Worm (Caenorhabditis elegans): ENCODE measurements around the gene K04C2.3.

The K04C2.3 gene

ce11 chrIII:6871668-6872067, 1.2 kb upstream of the K04C2.3 start (continued):
- TF ChIP-seq aha-1 (tag) (peak; percentile 92), T26A8.4 (GFP tag; IDR thresholded peaks at IDR 0.05) (0 out of 2 replicates have a peak, but pooled peaks have one; percentile 49), lsy-2 (tag; optimal IDR thresholded peaks at IDR 0.05) (peak in 1 of 2 experiments; percentile 31), dmd-6 (GFP tag; IDR thresholded peaks at IDR 0.05) (no peak; the same call in 1 of the 2 replicates), zfp-2 (tag; optimal IDR thresholded peaks at IDR 0.05) (no peak), ctbp-1 (GFP tag; IDR thresholded peaks at IDR 0.05) (peak; percentile 16; the same call in 1 of the 2 replicates)

- TF ChIP-seq daf-16 (GFP tag; optimal IDR thresholded peaks at IDR 0.05): peak in 1 of 2 experiments; percentile 44
- no peak for TF ChIP-seq daf-16 (tag; optimal IDR thresholded peaks at IDR 0.05)
- TF ChIP-seq dmd-6 (GFP tag; IDR thresholded peaks at IDR 0.05): no peak
- no peak for TF ChIP-seq attf-4 (tag; optimal IDR thresholded peaks at IDR 0.05)
- TF ChIP-seq mxl-3 (GFP tag; optimal IDR thresholded peaks at IDR 0.05): no peak
- TF ChIP-seq snpc-4 (tag; optimal IDR thresholded peaks at IDR 0.05): no peak
- TF ChIP-seq zag-1 (tag; optimal IDR thresholded peaks at IDR 0.05): no peak
- no peak for TF ChIP-seq arid-1 (GFP tag; conservative IDR thresholded peaks at IDR 0.05)
- TF ChIP-seq ztf-11 (tag; optimal IDR thresholded peaks at IDR 0.05): no peak
- TF ChIP-seq dve-1 (tag; optimal IDR thresholded peaks at IDR 0.05; ENCODE audit: insufficient read depth): no peak
- no peak for TF ChIP-seq aha-1 (tag)
- no peak for TF ChIP-seq nhr-6 (tag; optimal IDR thresholded peaks at IDR 0.05)
- TF ChIP-seq pqm-1 (tag; optimal IDR thresholded peaks at IDR 0.05): no peak
- TF ChIP-seq set-16 (GFP tag; IDR thresholded peaks at IDR 0.05): no peak
- no peak for TF ChIP-seq zip-2 (tag; optimal IDR thresholded peaks at IDR 0.05)
- TF ChIP-seq unc-39 (tag; optimal IDR thresholded peaks at IDR 0.05): no peak
- no peak for TF ChIP-seq skn-1 (tag; optimal IDR thresholded peaks at IDR 0.05)
- TF ChIP-seq T26A8.4 (GFP tag; IDR thresholded peaks at IDR 0.05): no peak; the same call in 1 of the 2 replicates
- TF ChIP-seq lim-7 (GFP tag; IDR thresholded peaks at IDR 0.05): no peak
- no peak for TF ChIP-seq nhr-76 (tag; optimal IDR thresholded peaks at IDR 0.05)
- TF ChIP-seq hif-1 (tag; optimal IDR thresholded peaks at IDR 0.05): peak in 1 of 2 experiments; percentile 36
- TF ChIP-seq mep-1 (tag; optimal IDR thresholded peaks at IDR 0.05): peak; percentile 48
- no peak for TF ChIP-seq F49E8.2 (tag; optimal IDR thresholded peaks at IDR 0.05; ENCODE audit: borderline replicate concordance)
- no peak for TF ChIP-seq egl-27 (tag; optimal IDR thresholded peaks at IDR 0.05)
- TF ChIP-seq jun-1 (tag; optimal IDR thresholded peaks at IDR 0.05): no peak
- TF ChIP-seq hlh-11 (tag; optimal IDR thresholded peaks at IDR 0.05): no peak
- TF ChIP-seq nhr-102 (tag; optimal IDR thresholded peaks at IDR 0.05): no peak
- no peak for TF ChIP-seq rbr-2 (tag; optimal IDR thresholded peaks at IDR 0.05)
- TF ChIP-seq aly-2 (tag; optimal IDR thresholded peaks at IDR 0.05): no peak
- no peak for TF ChIP-seq saeg-2 (GFP tag; IDR thresholded peaks at IDR 0.05)
- TF ChIP-seq F37D6.2 (tag; optimal IDR thresholded peaks at IDR 0.05): peak; percentile 10
- peak; percentile 1 for TF ChIP-seq ama-1 (optimal IDR thresholded peaks at IDR 0.05)
- TF ChIP-seq F44E2.7 (GFP tag; IDR thresholded peaks at IDR 0.05): no peak
- TF ChIP-seq mdl-1 (tag; optimal IDR thresholded peaks at IDR 0.05): no peak
- no peak for TF ChIP-seq dmd-9 (GFP tag; IDR thresholded peaks at IDR 0.05)
- no peak for TF ChIP-seq php-3 (GFP tag; IDR thresholded peaks at IDR 0.05)
- peak; percentile 32 for TF ChIP-seq nhr-11 (tag; optimal IDR thresholded peaks at IDR 0.05)
- TF ChIP-seq ZK337.2 (GFP tag; IDR thresholded peaks at IDR 0.05): 0 out of 2 replicates have a peak, but pooled peaks have one; percentile 12
- TF ChIP-seq lsy-2 (tag; optimal IDR thresholded peaks at IDR 0.05): peak; percentile 5 to 64
- TF ChIP-seq egl-43 (GFP tag; IDR thresholded peaks at IDR 0.05): no peak
- no peak for TF ChIP-seq spr-3 (GFP tag; optimal IDR thresholded peaks at IDR 0.05)
- no peak for TF ChIP-seq T20F7.1 (GFP tag; optimal IDR thresholded peaks at IDR 0.05)
These were observed 835 bp downstream of the K04C2.3 start for ce11 chrIII:6873724-6874123.
